Fruit fly (Drosophila melanogaster) S2 (cell line): ENCODE measurements around the gene mRpL10.
A peak's percentile ranks its signal among the peaks of the same experiment; 100 is the strongest.

Experiments
- CG8478 ChIP-seq: fragments of >200 bp; optimal IDR thresholded peaks from 2 replicates; lab custom pipeline; 2018
- CTCF ChIP-seq, 2 experiments: fragments of >200 bp; optimal IDR thresholded peaks; 2 replicates each; lab custom pipeline; 2018

The mRpL10 gene

dm6 chr2L:248592-248991, 45.0 kb downstream of the mRpL10 start:
- TF ChIP-seq CG8478 (lab: Kevin White, UChicago) = no peak
- no peak for TF ChIP-seq CTCF (optimal IDR thresholded peaks at IDR 0.05; lab: Kevin White, UChicago)

dm6 chr2L:249048-249825, 45.7 kb downstream of the mRpL10 start:
- TF ChIP-seq CTCF (optimal IDR thresholded peaks at IDR 0.05; lab: Kevin White, UChicago) (no peak), CG8478 (lab: Kevin White, UChicago) (no peak)

- peak; percentile 29 to 50 for TF ChIP-seq CTCF (optimal IDR thresholded peaks at IDR 0.05; lab: Kevin White, UChicago)
- TF ChIP-seq CG8478 (lab: Kevin White, UChicago) = no peak
These were observed 47.1 kb downstream of the mRpL10 start, which contains the start of gene kis for dm6 chr2L:250507-251215. Gene kis (minus strand): TSS chr2L:250823.

dm6 chr2L:252174-252573, 48.6 kb downstream of the mRpL10 start, which contains the start of gene Rpp30:
Gene Rpp30 (minus strand): TSS chr2L:252373.
- TF ChIP-seq CG8478 (lab: Kevin White, UChicago) = no peak
- TF ChIP-seq CTCF (optimal IDR thresholded peaks at IDR 0.05; lab: Kevin White, UChicago) = peak in 1 of 2 experiments; percentile 21
